Fruit fly (Drosophila melanogaster): ENCODE results near the gene CG4213.

Gene CG4213

DNA sequence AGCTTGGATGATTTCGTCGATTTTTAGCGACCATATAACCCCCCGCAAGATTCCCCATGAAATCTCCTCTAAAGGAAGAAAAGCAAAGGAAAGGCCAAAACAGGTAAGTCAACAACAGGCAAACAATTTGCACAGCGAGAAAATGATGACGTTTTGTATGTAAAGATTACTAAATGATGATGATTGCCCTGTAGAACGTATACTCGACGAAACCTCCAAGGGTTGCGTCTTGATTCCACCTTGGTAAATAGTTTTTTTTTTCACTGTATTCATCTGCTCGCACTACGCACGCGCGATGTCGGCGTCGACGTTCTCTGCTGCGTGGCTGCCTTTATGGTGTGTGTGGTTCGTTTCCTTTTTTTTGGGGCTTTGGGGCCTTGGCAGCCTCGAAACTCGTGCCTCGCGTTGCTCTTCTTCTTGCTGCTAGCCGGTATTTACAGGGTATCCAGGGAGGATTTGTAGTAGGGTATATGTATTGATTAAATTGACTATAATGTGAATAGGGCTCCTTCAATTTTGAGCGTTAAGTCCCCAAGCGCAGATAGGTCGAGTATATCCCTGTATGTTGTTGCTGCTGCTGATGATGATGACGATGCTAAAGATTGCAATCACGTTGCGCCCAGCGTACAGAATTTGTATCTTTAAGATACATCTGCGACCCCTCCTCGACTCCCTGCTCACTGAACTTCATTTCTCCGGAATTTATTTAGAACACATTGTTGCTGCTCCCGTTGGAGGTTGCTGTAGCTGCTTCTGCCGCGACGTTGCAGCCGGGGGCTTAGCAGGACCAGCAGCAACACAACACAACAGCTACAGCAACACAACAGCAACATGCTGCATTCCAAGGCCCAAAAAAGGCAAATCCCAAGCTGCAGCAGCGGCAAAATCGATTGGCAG is 25.6 kb upstream of the CG4213 start (continued):
- TF ChIP-seq esg (GFP tag; conservative IDR thresholded peaks at IDR 0.05) (no peak), Drgx (GFP tag; IDR thresholded peaks at IDR 0.05) (peak; percentile 93), CG13123 (GFP tag; optimal IDR thresholded peaks at IDR 0.05) (no peak), Oli (tag; optimal IDR thresholded peaks at IDR 0.05) (no peak), Mad (GFP tag; optimal IDR thresholded peaks at IDR 0.05) (no peak), pnt (GFP tag; optimal IDR thresholded peaks at IDR 0.05) (no peak), Dbx (GFP tag; IDR thresholded peaks at IDR 0.05) (no peak), CG8478 (optimal IDR thresholded peaks at IDR 0.05) (no peak), CG17328 (GFP tag; IDR thresholded peaks at IDR 0.05) (peak; percentile 52; the same call in 1 of the 2 replicates), CG10431 (GFP tag; optimal IDR thresholded peaks at IDR 0.05) (no peak), CG12659 (GFP tag; optimal IDR thresholded peaks at IDR 0.05) (no peak), amos (GFP tag; IDR thresholded peaks at IDR 0.05; ENCODE audit: partially characterized antibody) (no peak), gcm (GFP tag; optimal IDR thresholded peaks at IDR 0.05) (no peak), ewg (GFP tag; optimal IDR thresholded peaks at IDR 0.05) (peak; percentile 20), CG1024 (GFP tag; IDR thresholded peaks at IDR 0.05) (no peak), fd64A (GFP tag; optimal IDR thresholded peaks at IDR 0.05) (no peak), CG16779 (GFP tag; IDR thresholded peaks at IDR 0.05) (no peak), sens (GFP tag) (peak; percentile 76), HLH4C (GFP tag; IDR thresholded peaks at IDR 0.05; ENCODE audit: partially characterized antibody) (no peak), z (GFP tag; IDR thresholded peaks at IDR 0.05) (no peak), jigr1 (GFP tag; IDR thresholded peaks at IDR 0.05) (no peak), so (GFP tag; IDR thresholded peaks at IDR 0.05) (no peak), cad (GFP tag; optimal IDR thresholded peaks at IDR 0.05) (no peak), CG15514 (GFP tag; optimal IDR thresholded peaks at IDR 0.05) (no peak), CG11085 (GFP tag; IDR thresholded peaks at IDR 0.05) (no peak), vnd (GFP tag; IDR thresholded peaks at IDR 0.05; ENCODE audit: partially characterized antibody) (no peak), CG1233 (GFP tag; optimal IDR thresholded peaks at IDR 0.05) (no peak), pfk (GFP tag; optimal IDR thresholded peaks at IDR 0.05) (no peak), hbn (GFP tag; IDR thresholded peaks at IDR 0.05; ENCODE audit: partially characterized antibody) (no peak), chif (GFP tag; optimal IDR thresholded peaks at IDR 0.05) (peak; percentile 23 to 28), p53 (GFP tag; optimal IDR thresholded peaks at IDR 0.05) (no peak), cg (GFP tag; optimal IDR thresholded peaks at IDR 0.05) (no peak), Nf-YB (GFP tag; optimal IDR thresholded peaks at IDR 0.05) (no peak), CG8388 (GFP tag; optimal IDR thresholded peaks at IDR 0.05) (no peak), dimm (GFP tag; IDR thresholded peaks at IDR 0.05) (no peak), Taf1 (GFP tag; IDR thresholded peaks at IDR 0.05) (no peak), pb (GFP tag; optimal IDR thresholded peaks at IDR 0.05) (no peak), zf30C (GFP tag; optimal IDR thresholded peaks at IDR 0.05) (peak; percentile 71), Gug (GFP tag; IDR thresholded peaks at IDR 0.05) (no peak), ase (GFP tag; IDR thresholded peaks at IDR 0.05) (no peak), Ets65A (GFP tag) (no peak), C15 (GFP tag; IDR thresholded peaks at IDR 0.05) (no peak), CG8089 (GFP tag; optimal IDR thresholded peaks at IDR 0.05) (no peak), Bgb (GFP tag; IDR thresholded peaks at IDR 0.05; ENCODE audit: partially characterized antibody) (no peak), Hr3 (GFP tag; optimal IDR thresholded peaks at IDR 0.05) (no peak), grau (tag; optimal IDR thresholded peaks at IDR 0.05) (no peak), gsb (GFP tag; IDR thresholded peaks at IDR 0.05) (no peak), CG42726 (GFP tag; IDR thresholded peaks at IDR 0.05; ENCODE audit: partially characterized antibody) (no peak), nerfin-1 (tag; optimal IDR thresholded peaks at IDR 0.05) (no peak), CG18764 (GFP tag; optimal IDR thresholded peaks at IDR 0.05) (no peak)

All from whole organism, embryonic.